Fruit fly (Drosophila melanogaster): ENCODE data around the gene CG15484.

The CG15484 gene

DNA sequence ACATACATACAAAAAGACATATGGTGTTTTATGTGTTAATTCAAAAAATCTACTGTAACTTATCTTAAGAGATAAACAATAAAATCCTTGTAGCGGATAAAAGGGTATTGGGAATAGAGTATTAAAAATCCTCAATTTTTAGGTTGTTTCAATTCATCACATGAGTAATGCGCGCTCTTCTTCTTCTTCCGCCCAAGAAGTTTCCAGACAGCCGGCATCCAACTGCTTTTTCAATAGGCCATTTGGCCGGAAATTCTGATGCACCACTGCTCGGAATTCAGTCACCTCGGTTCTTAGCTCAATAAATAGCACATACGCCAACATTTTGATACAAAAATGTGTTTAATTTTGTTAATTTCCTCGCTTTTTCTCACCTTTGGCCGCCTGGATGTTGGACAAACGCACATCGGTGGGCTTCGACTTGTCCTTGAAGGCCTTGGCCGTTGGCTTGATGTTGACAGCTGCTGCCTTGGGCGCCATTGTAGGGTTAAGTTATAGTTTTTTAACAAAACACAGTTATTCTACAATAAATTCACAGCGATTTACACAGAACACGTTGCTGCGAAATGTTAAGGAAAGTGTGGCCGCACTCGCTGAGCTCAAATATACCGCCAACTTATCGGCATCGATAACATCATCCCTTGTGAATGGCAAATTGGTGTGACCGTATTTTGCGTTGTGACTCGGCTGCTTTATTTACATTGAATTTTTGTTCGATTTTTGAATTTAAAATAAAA is 15.0 kb downstream of the CG15484 start, which contains the start of the genes CCT4 and CG6153:
CCT4 (minus strand) TSS at position 592 of the 737 bp plus-strand sequence.
CG6153 (plus strand) TSS at position 651 of the 737 bp plus-strand sequence.
- TF ChIP-seq CG8301 (tag; optimal IDR thresholded peaks at IDR 0.05) (no peak), CG8159 (tag; optimal IDR thresholded peaks at IDR 0.05) (no peak), CG10348 (GFP tag; IDR thresholded peaks at IDR 0.05) (no peak), CG4496 (GFP tag; IDR thresholded peaks at IDR 0.05) (no peak), CG15710 (tag; optimal IDR thresholded peaks at IDR 0.05) (no peak), fd96Ca (GFP tag; IDR thresholded peaks at IDR 0.05) (0 out of 3 replicates have a peak, but pooled peaks have one; percentile 25), CG34367 (tag; optimal IDR thresholded peaks at IDR 0.05) (no peak)

DNA sequence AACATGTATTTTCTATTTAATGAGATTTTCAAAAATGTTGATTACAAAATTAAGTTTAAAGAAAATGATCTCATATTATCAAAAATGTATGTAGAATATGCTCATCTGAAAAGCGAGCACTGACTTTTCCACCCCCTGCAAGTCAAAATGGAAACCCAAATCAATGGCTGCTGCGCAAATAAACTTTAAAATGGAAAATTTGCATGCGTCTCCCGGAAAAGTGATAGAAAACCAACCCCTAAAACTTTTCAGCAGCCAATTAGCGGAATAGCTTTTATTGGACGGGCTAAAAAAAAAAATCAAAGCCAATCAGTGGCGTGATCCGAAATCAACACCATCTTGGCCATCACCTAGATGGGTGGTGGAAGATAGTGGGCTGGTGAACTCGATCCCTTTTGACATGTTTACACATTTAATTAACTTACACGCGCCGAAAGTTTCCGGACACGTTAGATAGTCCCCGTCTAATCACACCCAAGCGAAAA is 18.2 kb downstream of the CG15484 start:
- TF ChIP-seq rn (GFP tag; IDR thresholded peaks at IDR 0.05) (no peak), CG12605 (GFP tag; IDR thresholded peaks at IDR 0.05) (no peak), CG32121 (GFP tag; IDR thresholded peaks at IDR 0.05) (no peak), CG4496 (GFP tag; IDR thresholded peaks at IDR 0.05) (no peak), CG10348 (GFP tag; IDR thresholded peaks at IDR 0.05) (no peak), gl (tag; optimal IDR thresholded peaks at IDR 0.05) (no peak), Ets98B (GFP tag; IDR thresholded peaks at IDR 0.05) (no peak), D1 (tag; optimal IDR thresholded peaks at IDR 0.05) (no peak), Snoo (tag; optimal IDR thresholded peaks at IDR 0.05) (no peak), fd96Ca (GFP tag; IDR thresholded peaks at IDR 0.05) (no peak), CG9948 (tag; optimal IDR thresholded peaks at IDR 0.05) (no peak), CG17806 (tag; optimal IDR thresholded peaks at IDR 0.05) (no peak), Pif1A (GFP tag; optimal IDR thresholded peaks at IDR 0.05) (no peak), CG8159 (tag; optimal IDR thresholded peaks at IDR 0.05) (no peak), CG34367 (tag; optimal IDR thresholded peaks at IDR 0.05) (no peak), CG13204 (GFP tag; optimal IDR thresholded peaks at IDR 0.05) (no peak), EcR (GFP tag; optimal IDR thresholded peaks at IDR 0.05) (no peak)

DNA sequence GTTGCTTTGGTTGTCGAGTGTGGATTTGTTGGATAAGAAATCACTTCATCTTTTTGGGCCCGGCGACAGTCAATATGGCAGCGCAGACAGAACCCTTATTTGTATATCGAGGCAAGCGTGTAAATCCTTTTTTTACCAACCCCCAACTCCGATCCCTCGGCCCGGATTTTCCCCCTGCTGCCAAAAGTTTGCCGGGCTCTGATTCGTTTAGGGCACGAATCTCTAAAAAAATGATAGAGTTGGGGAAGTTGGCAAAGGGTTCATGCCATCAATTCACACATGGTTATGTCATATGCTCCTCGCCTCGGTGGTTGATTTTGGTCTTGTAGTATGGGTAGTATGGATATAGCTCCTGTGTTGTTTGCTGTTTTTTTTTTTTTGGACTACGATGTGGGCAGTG is 20.7 kb downstream of the CG15484 start:
- TF ChIP-seq CG17806 (tag; optimal IDR thresholded peaks at IDR 0.05) (no peak), rn (GFP tag; IDR thresholded peaks at IDR 0.05) (no peak)

DNA sequence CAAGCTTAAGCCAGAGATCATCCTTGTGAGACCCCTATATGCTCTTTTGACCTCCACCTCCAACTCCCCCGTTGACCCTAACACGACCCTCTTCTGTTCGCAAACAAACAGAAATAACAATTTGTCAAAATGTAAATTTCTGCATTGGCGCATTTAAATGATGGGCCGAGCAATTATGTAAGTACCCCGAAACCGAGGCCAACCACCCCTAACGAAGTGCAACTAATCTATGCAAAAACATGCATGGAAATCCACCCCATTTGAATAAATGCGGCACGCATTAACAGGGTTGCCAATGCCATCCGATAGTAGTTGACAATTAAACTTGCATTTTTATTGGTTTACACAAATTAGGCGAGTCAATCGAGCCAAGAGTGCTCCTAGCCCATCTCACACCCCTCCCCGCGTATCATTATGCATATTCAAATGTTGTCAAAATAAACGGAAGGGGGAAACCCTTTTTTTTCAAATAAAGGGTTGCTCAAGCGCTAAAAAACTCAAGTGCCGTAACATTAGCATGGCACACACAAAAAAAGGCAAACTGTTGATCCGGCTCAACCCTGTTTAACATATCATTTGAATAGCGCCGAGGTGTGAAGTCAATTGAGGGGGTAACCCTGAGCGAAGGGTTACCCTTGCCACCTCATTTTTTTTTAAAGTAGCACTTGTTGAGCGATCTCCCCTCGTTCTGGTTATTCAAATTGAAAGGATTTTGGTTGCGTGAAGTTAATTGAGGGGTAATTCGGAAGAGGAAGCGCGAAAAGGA is 25.7 kb downstream of the CG15484 start:
- TF ChIP-seq Pif1A (GFP tag; optimal IDR thresholded peaks at IDR 0.05) (no peak), CG8301 (tag; optimal IDR thresholded peaks at IDR 0.05) (no peak), gl (tag; optimal IDR thresholded peaks at IDR 0.05) (no peak), EcR (GFP tag; optimal IDR thresholded peaks at IDR 0.05) (no peak), CG17806 (tag; optimal IDR thresholded peaks at IDR 0.05) (no peak), Snoo (tag; optimal IDR thresholded peaks at IDR 0.05) (no peak), CG9948 (tag; optimal IDR thresholded peaks at IDR 0.05) (no peak), CG32121 (GFP tag; IDR thresholded peaks at IDR 0.05) (no peak), fd96Ca (GFP tag; IDR thresholded peaks at IDR 0.05) (no peak), D1 (tag; optimal IDR thresholded peaks at IDR 0.05) (no peak), Pif1B (GFP tag; optimal IDR thresholded peaks at IDR 0.05) (no peak), rn (GFP tag; IDR thresholded peaks at IDR 0.05) (no peak), Ets98B (GFP tag; IDR thresholded peaks at IDR 0.05) (no peak), CG13204 (GFP tag; optimal IDR thresholded peaks at IDR 0.05) (no peak), CG12605 (GFP tag; IDR thresholded peaks at IDR 0.05) (no peak), CG15710 (tag; optimal IDR thresholded peaks at IDR 0.05) (no peak), CG10348 (GFP tag; IDR thresholded peaks at IDR 0.05) (no peak), CG4496 (GFP tag; IDR thresholded peaks at IDR 0.05) (no peak), CG14655 (GFP tag; optimal IDR thresholded peaks at IDR 0.05) (no peak)

DNA sequence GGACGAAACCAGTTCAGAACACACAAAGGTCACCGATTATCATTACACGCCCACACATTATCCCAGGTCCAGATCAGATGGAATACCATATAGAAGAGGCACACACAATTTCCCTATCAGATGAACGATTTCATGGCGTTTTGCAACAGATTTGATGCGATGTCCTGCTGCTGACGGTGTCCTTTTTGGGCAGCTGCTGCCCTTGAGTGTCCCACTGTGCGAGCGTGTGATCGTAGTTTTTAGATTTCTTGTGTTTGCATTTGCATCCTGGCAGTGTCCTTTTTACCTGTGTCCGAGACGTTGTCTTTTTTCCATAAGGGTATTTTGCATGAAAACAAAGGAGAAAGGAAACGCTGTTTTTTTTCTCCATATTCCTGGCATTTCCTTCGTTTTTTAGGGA is 28.2 kb downstream of the CG15484 start:
- TF ChIP-seq Pif1B (GFP tag; optimal IDR thresholded peaks at IDR 0.05) (no peak), CG13204 (GFP tag; optimal IDR thresholded peaks at IDR 0.05) (no peak), CG15710 (tag; optimal IDR thresholded peaks at IDR 0.05) (no peak), CG14655 (GFP tag; optimal IDR thresholded peaks at IDR 0.05) (no peak), Ets98B (GFP tag; IDR thresholded peaks at IDR 0.05) (no peak), CG17806 (tag; optimal IDR thresholded peaks at IDR 0.05) (no peak), CG4496 (GFP tag; IDR thresholded peaks at IDR 0.05) (no peak), EcR (GFP tag; optimal IDR thresholded peaks at IDR 0.05) (no peak), CG32121 (GFP tag; IDR thresholded peaks at IDR 0.05) (no peak), CG8301 (tag; optimal IDR thresholded peaks at IDR 0.05) (no peak), Pif1A (GFP tag; optimal IDR thresholded peaks at IDR 0.05) (no peak), CG9948 (tag; optimal IDR thresholded peaks at IDR 0.05) (no peak)

DNA sequence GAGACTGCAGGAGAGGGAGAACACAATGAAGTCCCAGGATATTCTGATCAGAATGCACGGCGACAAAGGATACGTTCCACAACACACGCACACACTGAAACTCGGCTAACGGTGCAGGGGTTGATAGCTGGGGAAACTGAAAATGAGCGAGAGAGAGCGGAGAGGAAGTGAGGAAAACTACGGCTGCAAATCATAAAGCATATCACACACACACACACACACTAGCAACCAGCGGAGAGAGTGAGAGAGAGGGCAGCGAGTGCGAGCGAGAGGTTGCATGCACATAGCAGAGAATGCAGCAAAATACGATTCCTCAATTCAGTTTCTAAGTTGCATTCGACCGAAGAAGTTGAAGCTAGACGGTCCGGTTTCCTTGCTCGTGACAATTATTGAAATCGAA is 29.2 kb downstream of the CG15484 start:
- no peak for TF ChIP-seq CG13204 (GFP tag; optimal IDR thresholded peaks at IDR 0.05)
- no peak for TF ChIP-seq Snoo (tag; optimal IDR thresholded peaks at IDR 0.05)
- no peak for TF ChIP-seq CG34367 (tag; optimal IDR thresholded peaks at IDR 0.05)
- no peak for TF ChIP-seq CG14655 (GFP tag; optimal IDR thresholded peaks at IDR 0.05)
- no peak for TF ChIP-seq CG17806 (tag; optimal IDR thresholded peaks at IDR 0.05)
- TF ChIP-seq CG8301 (tag; optimal IDR thresholded peaks at IDR 0.05): no peak
- no peak for TF ChIP-seq CG10348 (GFP tag; IDR thresholded peaks at IDR 0.05)
- no peak for TF ChIP-seq fd96Ca (GFP tag; IDR thresholded peaks at IDR 0.05)
- no peak for TF ChIP-seq D1 (tag; optimal IDR thresholded peaks at IDR 0.05)
- TF ChIP-seq CG32121 (GFP tag; IDR thresholded peaks at IDR 0.05): no peak
- TF ChIP-seq CG4496 (GFP tag; IDR thresholded peaks at IDR 0.05): no peak
- no peak for TF ChIP-seq CG15710 (tag; optimal IDR thresholded peaks at IDR 0.05)
- no peak for TF ChIP-seq CG9948 (tag; optimal IDR thresholded peaks at IDR 0.05)
- TF ChIP-seq Pif1B (GFP tag; optimal IDR thresholded peaks at IDR 0.05): no peak
- no peak for TF ChIP-seq CG12605 (GFP tag; IDR thresholded peaks at IDR 0.05)
- TF ChIP-seq Ets98B (GFP tag; IDR thresholded peaks at IDR 0.05): no peak
- no peak for TF ChIP-seq rn (GFP tag; IDR thresholded peaks at IDR 0.05)
